Fruit fly (Drosophila melanogaster): ENCODE measurements around the gene CG5961.

dm6 chr3R:12448344-12448743 lies 11.8 kb downstream of the CG5961 start:
- TF ChIP-seq h (optimal IDR thresholded peaks at IDR 0.05) (no peak), ttk (optimal IDR thresholded peaks at IDR 0.05) (no peak), Sin3A (optimal IDR thresholded peaks at IDR 0.05) (no peak), psq (optimal IDR thresholded peaks at IDR 0.05) (no peak)
